Worm (Caenorhabditis elegans) whole organism, late embryonic: ENCODE data around the gene arl-3.

Experiments used
- C08G9.2 ChIP-seq: sonication (generic microtip); optimal IDR thresholded peaks from 2 replicates; lab custom pipeline; 2016; ENCODE audit warnings: mild to moderate bottlenecking, missing genetic modification characterization, moderate library complexity, missing compliant biosample characterization
- C38D4.7 ChIP-seq: fragments of 200-800 bp; sonication (Bioruptor generic); optimal IDR thresholded peaks from 2 replicates; lab custom pipeline; 2018; ENCODE audit warnings: mild to moderate bottlenecking, missing genetic modification characterization, moderate library complexity, missing compliant biosample characterization
- K09A11.1 ChIP-seq: sonication (generic microtip); optimal IDR thresholded peaks from 2 replicates; lab custom pipeline; 2017; ENCODE audit warnings: antibody characterized with exemption, mild to moderate bottlenecking, missing genetic modification characterization, missing compliant biosample characterization; ENCODE audit not compliant: insufficient read depth
- ahr-1 ChIP-seq: sonication (generic microtip); optimal IDR thresholded peaks from 2 replicates; lab custom pipeline; 2016; ENCODE audit warnings: missing genetic modification characterization, missing compliant biosample characterization
- ama-1 ChIP-seq: fragments of 150-350 bp; optimal IDR thresholded peaks from 2 replicates; lab custom pipeline; 2014
- ceh-14 ChIP-seq: sonication (generic microtip); optimal IDR thresholded peaks from 2 replicates; lab custom pipeline; 2016; ENCODE audit warnings: missing genotype, missing genetic modification characterization, missing compliant biosample characterization
- ceh-18 ChIP-seq: sonication (generic microtip); optimal IDR thresholded peaks from 2 replicates; lab custom pipeline; 2016; ENCODE audit warnings: missing genetic modification characterization, missing compliant biosample characterization
- ceh-2 ChIP-seq: sonication (generic microtip); optimal IDR thresholded peaks from 2 replicates; lab custom pipeline; 2016; ENCODE audit warnings: missing genotype, missing genetic modification characterization, missing compliant biosample characterization
- ceh-30 ChIP-seq: fragments of 150-350 bp; optimal IDR thresholded peaks from 2 replicates; lab custom pipeline; 2014; ENCODE audit warnings: missing biosample characterization, missing genetic modification characterization
- ceh-34 ChIP-seq: sonication (generic microtip); optimal IDR thresholded peaks from 2 replicates; lab custom pipeline; 2016; ENCODE audit warnings: mild to moderate bottlenecking, missing genetic modification characterization, missing compliant biosample characterization
- ceh-48 ChIP-seq: sonication (generic microtip); optimal IDR thresholded peaks from 2 replicates; lab custom pipeline; 2016; ENCODE audit warnings: missing genetic modification characterization, inconsistent platforms, missing compliant biosample characterization
- ceh-6 ChIP-seq: fragments of 200-800 bp; sonication (Bioruptor generic); optimal IDR thresholded peaks from 2 replicates; lab custom pipeline; 2018; ENCODE audit warnings: mild to moderate bottlenecking, missing genetic modification characterization, missing compliant biosample characterization
- ceh-9 ChIP-seq: sonication (generic microtip); optimal IDR thresholded peaks from 2 replicates; lab custom pipeline; 2016; ENCODE audit warnings: mild to moderate bottlenecking, missing genetic modification characterization, inconsistent platforms, missing compliant biosample characterization
- che-1 ChIP-seq: sonication (generic microtip); optimal IDR thresholded peaks from 2 replicates; lab custom pipeline; 2016; ENCODE audit warnings: mild to moderate bottlenecking, missing genetic modification characterization, missing compliant biosample characterization
- eyg-1 ChIP-seq: sonication (generic microtip); optimal IDR thresholded peaks from 2 replicates; lab custom pipeline; 2016; ENCODE audit warnings: missing genotype, missing genetic modification characterization, missing compliant biosample characterization
- fax-1 ChIP-seq: sonication (generic microtip); optimal IDR thresholded peaks from 2 replicates; lab custom pipeline; 2016; ENCODE audit warnings: missing genotype, missing genetic modification characterization, missing compliant biosample characterization
- fkh-10 ChIP-seq: fragments of 150-350 bp; optimal IDR thresholded peaks from 2 replicates; lab custom pipeline; 2014; ENCODE audit warnings: missing biosample characterization, missing genetic modification reagents, missing genetic modification characterization
- hlh-6 ChIP-seq: sonication (generic microtip); optimal IDR thresholded peaks from 2 replicates; lab custom pipeline; 2016; ENCODE audit warnings: missing genotype, missing genetic modification characterization, missing compliant biosample characterization
- nfya-1 ChIP-seq: sonication (generic microtip); optimal IDR thresholded peaks from 2 replicates; lab custom pipeline; 2017; ENCODE audit warnings: missing genetic modification characterization, mild to moderate bottlenecking, missing compliant biosample characterization, antibody characterized with exemption, moderate library complexity
- nhr-11 ChIP-seq: fragments of 150-350 bp; optimal IDR thresholded peaks from 2 replicates; lab custom pipeline; 2014; ENCODE audit warnings: missing biosample characterization, missing genetic modification characterization
- nhr-232 ChIP-seq: sonication (generic microtip); optimal IDR thresholded peaks from 2 replicates; lab custom pipeline; 2016; ENCODE audit warnings: missing genetic modification characterization, missing compliant biosample characterization
- odd-2 ChIP-seq: sonication (generic microtip); optimal IDR thresholded peaks from 2 replicates; lab custom pipeline; 2017; ENCODE audit warnings: antibody characterized with exemption, mild to moderate bottlenecking, missing genetic modification characterization, missing compliant biosample characterization
- pag-3 ChIP-seq: sonication (generic microtip); optimal IDR thresholded peaks from 2 replicates; lab custom pipeline; 2016; ENCODE audit warnings: missing compliant biosample characterization, missing genetic modification characterization, borderline replicate concordance
- pha-2 ChIP-seq: sonication (generic microtip); optimal IDR thresholded peaks from 2 replicates; lab custom pipeline; 2017; ENCODE audit warnings: mild to moderate bottlenecking, missing genetic modification characterization, missing compliant biosample characterization
- pha-4 ChIP-seq: fragments of 150-350 bp; optimal IDR thresholded peaks from 2 replicates; lab custom pipeline; 2018; ENCODE audit warnings: missing biosample characterization, missing genetic modification reagents, missing genetic modification characterization
- pqm-1 ChIP-seq: sonication (generic microtip); optimal IDR thresholded peaks from 2 replicates; lab custom pipeline; 2016; ENCODE audit warnings: missing genetic modification characterization, missing compliant biosample characterization
- pros-1 ChIP-seq: fragments of 150-350 bp; optimal IDR thresholded peaks from 2 replicates; lab custom pipeline; 2014; ENCODE audit warnings: missing biosample characterization, missing genetic modification reagents, missing genetic modification characterization
- ref-2 ChIP-seq: sonication (generic microtip); optimal IDR thresholded peaks from 2 replicates; lab custom pipeline; 2016; ENCODE audit warnings: missing genetic modification characterization, missing compliant biosample characterization
- rnt-1 ChIP-seq: sonication (generic microtip); optimal IDR thresholded peaks from 2 replicates; lab custom pipeline; 2016; ENCODE audit warnings: missing genetic modification characterization, missing compliant biosample characterization
- sox-4 ChIP-seq: sonication (generic microtip); optimal IDR thresholded peaks from 2 replicates; lab custom pipeline; 2017; ENCODE audit warnings: mild to moderate bottlenecking, missing genetic modification characterization, inconsistent platforms, missing compliant biosample characterization
- tbx-2 ChIP-seq: sonication (generic microtip); optimal IDR thresholded peaks from 2 replicates; lab custom pipeline; 2016; ENCODE audit warnings: missing genetic modification characterization, missing compliant biosample characterization
- unc-42 ChIP-seq: sonication (generic microtip); optimal IDR thresholded peaks from 2 replicates; lab custom pipeline; 2016; ENCODE audit warnings: missing genotype, missing genetic modification characterization, missing compliant biosample characterization
- unc-55 ChIP-seq: sonication (generic microtip); optimal IDR thresholded peaks from 2 replicates; lab custom pipeline; 2017; ENCODE audit warnings: missing biosample characterization, missing genetic modification reagents, missing genetic modification characterization
- unc-86 ChIP-seq: sonication (generic microtip); optimal IDR thresholded peaks from 2 replicates; lab custom pipeline; 2016; ENCODE audit warnings: missing genetic modification characterization, missing compliant biosample characterization
- ztf-16 ChIP-seq: sonication (generic microtip); optimal IDR thresholded peaks from 2 replicates; lab custom pipeline; 2017; ENCODE audit warnings: missing genetic modification characterization, missing compliant biosample characterization

The arl-3 gene

DNA sequence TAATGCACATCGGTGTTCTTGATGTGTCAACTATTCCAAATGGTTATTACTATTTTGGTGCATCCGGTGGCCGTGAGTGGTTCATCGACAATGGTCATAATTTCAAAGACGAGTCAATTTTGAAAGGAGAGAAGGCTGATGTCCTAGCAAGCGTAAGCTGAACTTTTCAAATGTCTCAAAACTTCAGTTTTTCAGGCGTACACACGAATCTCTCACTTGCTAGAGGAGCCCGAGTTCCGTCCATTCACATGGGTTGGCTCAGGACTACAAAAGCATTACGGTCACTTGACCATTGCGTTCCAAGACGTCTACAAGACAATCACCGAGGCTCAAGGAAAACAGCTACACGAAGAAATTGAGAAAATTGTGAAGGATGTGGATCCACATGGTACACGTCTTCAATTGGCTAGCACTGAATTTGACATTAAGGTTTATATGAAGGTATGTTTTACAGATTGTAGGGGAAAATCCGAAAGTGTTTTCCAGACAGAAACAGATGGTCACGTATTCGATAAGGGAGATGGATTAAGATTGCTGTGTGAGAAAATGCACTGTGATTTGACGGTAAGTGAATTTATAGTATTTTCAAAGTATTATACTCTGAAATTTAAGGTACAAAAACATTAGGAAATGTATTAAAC lies 3.1 kb downstream of the arl-3 start:
- TF ChIP-seq fkh-10 (GFP tag; lab: Kevin White, UChicago) (no peak), ceh-18 (no peak), ceh-2 (no peak), pqm-1 (tag; lab: Kevin White, UChicago) (no peak), ztf-16 (tag; lab: Kevin White, UChicago) (no peak), ceh-14 (tag; lab: Kevin White, UChicago) (no peak), ceh-34 (tag; lab: Kevin White, UChicago) (no peak), ceh-30 (tag; lab: Kevin White, UChicago) (no peak), tbx-2 (no peak), ahr-1 (tag; lab: Kevin White, UChicago) (no peak), nfya-1 (tag; lab: Kevin White, UChicago) (no peak)
- TF ChIP-seq, all 69 proteins: peak for 0

ce11 chrII:14610492-14611142 lies 4.3 kb downstream of the arl-3 start:
- TF ChIP-seq pha-4 (no peak), ahr-1 (tag; lab: Kevin White, UChicago) (no peak), pag-3 (tag; lab: Kevin White, UChicago) (no peak), K09A11.1 (tag; lab: Kevin White, UChicago) (no peak), fkh-10 (GFP tag; lab: Kevin White, UChicago) (no peak), ceh-34 (tag; lab: Kevin White, UChicago) (no peak), ceh-48 (tag; lab: Kevin White, UChicago) (no peak), nhr-11 (tag; lab: Kevin White, UChicago) (no peak), tbx-2 (no peak), hlh-6 (tag; lab: Kevin White, UChicago) (no peak), eyg-1 (no peak), sox-4 (tag; lab: Kevin White, UChicago) (no peak), rnt-1 (tag; lab: Kevin White, UChicago) (no peak)

- TF ChIP-seq che-1 (tag; lab: Kevin White, UChicago) = no peak
- TF ChIP-seq ahr-1 (tag; lab: Kevin White, UChicago) = no peak
- no peak for TF ChIP-seq ceh-6 (GFP tag; lab: Kevin White, UChicago)
- TF ChIP-seq pha-2 (tag; lab: Kevin White, UChicago) = no peak
- TF ChIP-seq tbx-2 = no peak
- TF ChIP-seq fax-1 (tag; lab: Kevin White, UChicago) = no peak
- TF ChIP-seq ref-2 (tag; lab: Kevin White, UChicago) = no peak
- no peak for TF ChIP-seq C08G9.2
Measured at ce11 chrII:14611307-14611706, 5.0 kb downstream of the arl-3 start.

ce11 chrII:14615735-14616134 lies 9.5 kb downstream of the arl-3 start, which contains the start of gene mltn-9:
Gene mltn-9 (plus strand): TSS chrII:14616035.
- TF ChIP-seq rnt-1 (tag; lab: Kevin White, UChicago) (no peak), pros-1 (tag; lab: Kevin White, UChicago) (no peak), ceh-9 (tag; lab: Kevin White, UChicago) (no peak), unc-42 (tag; lab: Kevin White, UChicago) (no peak), K09A11.1 (tag; lab: Kevin White, UChicago) (no peak), pha-4 (no peak), C38D4.7 (GFP tag; lab: Kevin White, UChicago) (no peak), unc-55 (GFP tag; lab: Kevin White, UChicago) (no peak), ceh-18 (no peak), odd-2 (tag; lab: Kevin White, UChicago) (no peak), unc-86 (tag; lab: Kevin White, UChicago) (no peak), C08G9.2 (no peak), ama-1 (lab: Kevin White, UChicago) (no peak), nhr-232 (tag; lab: Kevin White, UChicago) (no peak)
